Worm (Caenorhabditis elegans) whole organism, midembryonic: ENCODE data around the gene srg-24.

Source experiments
- T22C8.4 ChIP-seq: fragments of 200-800 bp; sonication (Bioruptor generic); IDR thresholded peaks from 2 replicates; pipeline ENCODE4 v1.3.6; 2022; ENCODE audit warnings: missing genetic modification characterization, missing compliant biosample characterization
- cog-1 ChIP-seq: sonication (generic microtip); optimal IDR thresholded peaks from 2 replicates; lab custom pipeline; 2016; ENCODE audit warnings: missing genetic modification characterization, missing compliant biosample characterization
- flt-1 ChIP-seq: fragments of 200-800 bp; sonication (Bioruptor generic); IDR thresholded peaks from 2 replicates; pipeline ENCODE4 v1.3.6; 2022; ENCODE audit warnings: missing genetic modification characterization, missing compliant biosample characterization
- klf-2 ChIP-seq: fragments of 200-800 bp; sonication (Bioruptor generic); conservative IDR thresholded peaks from 2 replicates; pipeline ENCODE4 v1.3.6; 2022; ENCODE audit warnings: missing genetic modification reagents, missing genetic modification characterization, missing compliant biosample characterization
- med-1 ChIP-seq: sonication (generic microtip); optimal IDR thresholded peaks from 2 replicates; lab custom pipeline; 2017; ENCODE audit warnings: missing genetic modification characterization, mild to moderate bottlenecking, missing compliant biosample characterization, antibody characterized with exemption, missing genetic modification reagents; ENCODE audit not compliant: insufficient read depth
- ref-1 ChIP-seq: fragments of 200-800 bp; sonication (Bioruptor generic); conservative IDR thresholded peaks from 2 replicates; pipeline ENCODE4 v1.3.6; 2022; ENCODE audit warnings: missing genetic modification reagents, missing genetic modification characterization, missing compliant biosample characterization
- tab-1 ChIP-seq: fragments of 200-800 bp; sonication (Bioruptor generic); IDR thresholded peaks from 2 replicates; pipeline ENCODE4 v1.3.6; 2022; ENCODE audit warnings: missing genetic modification characterization, missing compliant biosample characterization
- ztf-23 ChIP-seq: fragments of 200-800 bp; sonication (Bioruptor generic); IDR thresholded peaks from 2 replicates; pipeline ENCODE4 v1.3.6; 2022; ENCODE audit warnings: missing genetic modification reagents, missing genetic modification characterization, missing compliant biosample characterization
- ztf-29 ChIP-seq: fragments of 200-800 bp; sonication (Bioruptor generic); IDR thresholded peaks from 2 replicates; pipeline ENCODE4 v1.3.6; 2022; ENCODE audit warnings: missing genetic modification reagents, missing genetic modification characterization, missing compliant biosample characterization

The srg-24 gene

DNA sequence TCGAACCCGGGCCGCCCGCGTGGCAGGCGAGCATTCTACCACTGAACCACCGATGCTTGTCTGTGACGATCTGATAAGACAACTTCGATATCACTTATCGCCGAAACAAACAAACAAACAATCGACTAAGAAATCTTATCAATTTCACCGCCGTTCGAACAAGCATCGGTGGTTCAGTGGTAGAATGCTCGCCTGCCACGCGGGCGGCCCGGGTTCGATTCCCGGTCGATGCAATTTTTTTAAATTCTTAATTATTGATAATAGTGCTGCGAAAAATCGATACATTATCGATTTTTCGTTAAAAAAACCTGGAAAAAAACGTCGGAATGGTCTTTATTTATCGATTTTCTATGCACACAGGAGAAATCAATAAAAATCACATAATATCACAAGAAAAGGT is 38.2 kb downstream of the srg-24 start:
- peak; percentile 62; the same call in 1 of the 2 replicates for TF ChIP-seq flt-1 (GFP tag; lab: Robert Waterston, UW)
- TF ChIP-seq ztf-23 (GFP tag; lab: Robert Waterston, UW), result no peak
- TF ChIP-seq tab-1, result 0 out of 2 replicates have a peak, but pooled peaks have one; percentile 38
- peak; percentile 58 for TF ChIP-seq T22C8.4 (GFP tag; lab: Robert Waterston, UW)
- no peak for TF ChIP-seq ref-1 (GFP tag; lab: Robert Waterston, UW)

DNA sequence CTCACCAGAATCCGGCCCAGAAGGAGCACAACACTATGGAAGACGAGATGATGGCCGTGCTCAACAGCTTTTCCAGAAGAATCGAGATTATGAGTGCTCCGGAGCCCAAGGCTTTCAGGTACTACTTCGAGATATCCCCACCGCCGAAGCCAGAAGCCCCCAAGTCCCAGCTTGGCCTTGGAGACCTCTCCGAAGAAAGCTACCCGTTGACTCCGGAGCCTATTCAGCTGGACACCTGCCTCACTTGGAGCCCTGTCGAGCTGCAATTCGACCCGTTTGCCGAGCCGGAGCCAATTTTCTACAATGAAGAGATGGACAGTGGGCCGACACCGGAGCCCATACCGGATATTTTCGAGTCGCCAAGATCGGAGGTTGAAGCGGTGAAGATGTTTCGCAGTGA is 38.8 kb downstream of the srg-24 start:
- TF ChIP-seq ztf-29 (GFP tag; lab: Robert Waterston, UW), result no peak
- TF ChIP-seq tab-1, result no peak
- no peak for TF ChIP-seq cog-1 (tag; lab: Kevin White, UChicago)
- TF ChIP-seq med-1 (GFP tag; lab: Kevin White, UChicago), result no peak
- TF ChIP-seq T22C8.4 (GFP tag; lab: Robert Waterston, UW), result no peak
- TF ChIP-seq klf-2 (GFP tag; lab: Robert Waterston, UW), result no peak
- TF ChIP-seq ztf-23 (GFP tag; lab: Robert Waterston, UW), result no peak
- TF ChIP-seq flt-1 (GFP tag; lab: Robert Waterston, UW), result no peak
- no peak for TF ChIP-seq ref-1 (GFP tag; lab: Robert Waterston, UW)

DNA sequence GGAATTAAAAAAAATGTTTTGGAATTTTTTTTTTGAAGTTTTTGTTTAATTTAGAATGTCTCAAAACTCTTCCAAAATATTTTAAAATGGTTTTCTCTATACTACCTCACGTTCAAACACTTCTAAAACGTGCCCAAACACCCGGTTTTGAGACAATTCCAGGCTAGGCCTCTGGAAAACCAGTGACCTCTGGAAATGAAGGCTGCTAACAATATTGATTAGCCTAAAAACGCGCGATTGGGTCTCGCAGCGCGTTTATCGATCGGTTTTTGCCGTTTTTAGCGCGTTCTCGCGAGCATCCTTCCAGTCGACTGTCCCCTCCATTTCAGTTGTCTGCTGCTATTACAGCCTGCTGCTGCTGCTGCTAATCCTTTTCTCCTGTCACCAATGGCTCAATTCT is 39.7 kb downstream of the srg-24 start, which contains the start of gene Y25C1A.6:
Gene Y25C1A.6 (plus strand): TSS at position 301 of the 400 bp plus-strand sequence.
- TF ChIP-seq cog-1 (tag; lab: Kevin White, UChicago), result no peak
- no peak for TF ChIP-seq ztf-23 (GFP tag; lab: Robert Waterston, UW)
- no peak for TF ChIP-seq ztf-29 (GFP tag; lab: Robert Waterston, UW)
- no peak for TF ChIP-seq T22C8.4 (GFP tag; lab: Robert Waterston, UW)
- no peak for TF ChIP-seq flt-1 (GFP tag; lab: Robert Waterston, UW)

DNA sequence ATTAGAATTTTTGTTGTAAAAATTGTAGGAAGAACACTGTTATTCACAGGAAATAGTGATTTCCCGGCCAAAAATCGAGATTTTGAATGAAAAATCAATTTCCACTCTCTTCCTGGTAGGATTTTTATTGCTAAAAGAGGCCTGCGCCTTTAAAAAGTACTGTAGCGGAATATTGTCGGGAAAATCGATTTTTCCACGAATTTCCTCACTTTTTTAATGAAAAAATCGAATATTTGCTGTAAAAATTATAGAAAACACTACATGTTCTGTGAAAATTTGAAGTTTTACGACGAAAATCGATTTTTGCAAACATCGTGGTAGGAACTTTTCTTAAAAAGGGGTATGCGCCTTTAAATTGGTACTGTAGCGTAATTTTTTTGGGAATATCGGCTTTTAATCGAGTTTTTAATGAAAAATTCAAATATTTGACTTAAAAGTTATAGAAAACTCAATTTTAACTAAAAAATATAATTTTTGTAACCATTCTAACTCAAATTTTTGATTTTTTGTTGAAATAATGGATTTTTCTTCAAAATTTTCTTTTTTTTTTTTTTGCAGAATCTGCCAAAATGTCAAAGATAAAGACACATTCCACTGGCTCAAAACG is 44.1 kb downstream of the srg-24 start, which contains the start of gene lin-8:
Gene lin-8 (plus strand): TSS at position 557 of the 607 bp plus-strand sequence.
- no peak for TF ChIP-seq cog-1 (tag; lab: Kevin White, UChicago)
- no peak for TF ChIP-seq T22C8.4 (GFP tag; lab: Robert Waterston, UW)
- no peak for TF ChIP-seq ztf-23 (GFP tag; lab: Robert Waterston, UW)
- no peak for TF ChIP-seq ztf-29 (GFP tag; lab: Robert Waterston, UW)
- no peak for TF ChIP-seq ref-1 (GFP tag; lab: Robert Waterston, UW)
- no peak for TF ChIP-seq med-1 (GFP tag; lab: Kevin White, UChicago)
- TF ChIP-seq klf-2 (GFP tag; lab: Robert Waterston, UW), result no peak
- TF ChIP-seq tab-1, result no peak

DNA sequence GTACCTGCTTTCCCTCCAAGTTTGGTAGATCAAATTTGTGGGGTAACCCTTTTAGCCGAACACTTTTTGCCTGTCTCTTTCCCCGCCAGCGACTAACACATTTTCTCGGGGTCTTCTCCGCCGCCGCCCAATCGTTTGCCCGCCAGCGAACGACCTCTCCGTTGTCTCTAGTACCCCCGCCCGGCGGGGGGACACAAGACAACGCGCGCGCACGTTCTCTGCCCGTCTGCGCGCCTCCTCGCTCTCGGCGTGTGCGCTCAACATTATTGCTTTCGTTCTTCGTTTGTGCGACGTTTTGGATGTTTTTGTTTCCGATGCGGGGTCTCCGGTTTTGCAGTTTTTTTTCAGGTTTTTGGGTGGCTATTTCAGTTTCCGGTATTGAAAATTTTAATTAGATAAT is 44.9 kb downstream of the srg-24 start:
- TF ChIP-seq flt-1 (GFP tag; lab: Robert Waterston, UW) (peak; percentile 55; the same call in 1 of the 2 replicates), klf-2 (GFP tag; lab: Robert Waterston, UW) (no peak), T22C8.4 (GFP tag; lab: Robert Waterston, UW) (no peak), ref-1 (GFP tag; lab: Robert Waterston, UW) (no peak), ztf-23 (GFP tag; lab: Robert Waterston, UW) (0 out of 2 replicates have a peak, but pooled peaks have one; percentile 52), cog-1 (tag; lab: Kevin White, UChicago) (no peak), ztf-29 (GFP tag; lab: Robert Waterston, UW) (0 out of 2 replicates have a peak, but pooled peaks have one; percentile 21), tab-1 (no peak), med-1 (GFP tag; lab: Kevin White, UChicago) (no peak)

DNA sequence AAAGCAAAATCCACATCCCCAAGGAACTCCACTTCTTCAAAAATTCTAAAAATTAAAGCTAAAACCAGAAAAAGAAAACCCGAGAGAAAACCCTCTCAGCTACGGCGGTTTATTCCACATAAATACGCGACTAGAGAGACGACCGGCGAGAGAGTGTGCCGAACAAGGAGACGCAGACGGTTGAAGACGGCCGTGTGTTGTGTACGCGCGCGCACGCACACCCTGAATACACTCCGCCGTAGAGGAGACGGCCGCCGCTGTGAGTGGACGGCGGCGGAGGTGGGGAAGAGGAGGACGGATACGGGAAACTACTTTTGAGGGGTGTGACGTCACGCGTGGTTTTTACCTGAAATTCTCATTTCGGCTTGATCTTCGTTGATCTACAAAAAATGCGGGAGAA is 45.8 kb downstream of the srg-24 start:
- TF ChIP-seq ztf-29 (GFP tag; lab: Robert Waterston, UW) (no peak), tab-1 (no peak), ztf-23 (GFP tag; lab: Robert Waterston, UW) (no peak), ref-1 (GFP tag; lab: Robert Waterston, UW) (no peak), flt-1 (GFP tag; lab: Robert Waterston, UW) (no peak), klf-2 (GFP tag; lab: Robert Waterston, UW) (no peak), med-1 (GFP tag; lab: Kevin White, UChicago) (no peak), cog-1 (tag; lab: Kevin White, UChicago) (no peak), T22C8.4 (GFP tag; lab: Robert Waterston, UW) (no peak)

DNA sequence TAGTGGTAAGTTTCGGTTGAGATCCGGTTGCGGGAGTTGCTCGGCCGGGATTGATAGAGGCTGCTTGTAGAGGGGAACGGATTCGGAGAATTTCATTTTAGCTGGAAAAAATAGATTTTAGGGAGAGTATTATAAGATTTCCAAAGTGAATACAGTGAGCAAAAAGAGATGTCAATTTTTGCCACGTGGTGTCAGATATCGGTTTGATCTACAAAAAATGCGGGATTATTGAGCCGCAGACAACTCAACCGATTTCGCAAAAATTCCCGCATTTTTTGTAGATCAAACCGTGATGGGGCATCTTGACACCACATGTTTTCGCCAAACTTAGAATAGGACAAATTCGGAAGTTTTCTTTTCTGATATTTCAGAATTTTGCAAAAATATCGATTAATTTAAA is 46.2 kb downstream of the srg-24 start, which contains the start of gene lido-13:
Gene lido-13 (minus strand): TSS at position 101 of the 400 bp plus-strand sequence.
- TF ChIP-seq cog-1 (tag; lab: Kevin White, UChicago) (no peak), T22C8.4 (GFP tag; lab: Robert Waterston, UW) (no peak), tab-1 (no peak), ztf-23 (GFP tag; lab: Robert Waterston, UW) (no peak), flt-1 (GFP tag; lab: Robert Waterston, UW) (no peak), ztf-29 (GFP tag; lab: Robert Waterston, UW) (no peak), klf-2 (GFP tag; lab: Robert Waterston, UW) (no peak), med-1 (GFP tag; lab: Kevin White, UChicago) (no peak), ref-1 (GFP tag; lab: Robert Waterston, UW) (no peak)

DNA sequence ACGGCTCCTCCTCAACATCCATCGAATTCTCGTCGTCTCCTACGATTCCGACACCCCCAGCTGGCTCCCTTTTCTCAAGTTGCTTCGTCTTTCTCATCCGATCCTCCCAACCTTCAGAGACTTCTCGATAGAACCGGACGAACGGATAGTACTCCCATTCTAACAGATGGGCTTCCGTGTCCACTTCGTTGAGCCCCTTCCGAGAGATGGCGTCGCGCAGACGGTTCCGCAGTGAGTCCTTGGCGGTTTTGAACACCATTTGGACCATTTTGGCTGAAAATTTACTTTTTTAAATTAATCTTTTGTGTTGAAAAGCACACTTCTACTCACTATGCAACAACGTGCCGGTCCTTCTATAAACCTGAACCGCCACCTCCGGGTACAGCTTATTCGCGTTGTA is 46.8 kb downstream of the srg-24 start:
- TF ChIP-seq ztf-29 (GFP tag; lab: Robert Waterston, UW) (no peak), cog-1 (tag; lab: Kevin White, UChicago) (no peak), ref-1 (GFP tag; lab: Robert Waterston, UW) (no peak), tab-1 (no peak), ztf-23 (GFP tag; lab: Robert Waterston, UW) (no peak), flt-1 (GFP tag; lab: Robert Waterston, UW) (no peak), klf-2 (GFP tag; lab: Robert Waterston, UW) (no peak), med-1 (GFP tag; lab: Kevin White, UChicago) (no peak), T22C8.4 (GFP tag; lab: Robert Waterston, UW) (no peak)

DNA sequence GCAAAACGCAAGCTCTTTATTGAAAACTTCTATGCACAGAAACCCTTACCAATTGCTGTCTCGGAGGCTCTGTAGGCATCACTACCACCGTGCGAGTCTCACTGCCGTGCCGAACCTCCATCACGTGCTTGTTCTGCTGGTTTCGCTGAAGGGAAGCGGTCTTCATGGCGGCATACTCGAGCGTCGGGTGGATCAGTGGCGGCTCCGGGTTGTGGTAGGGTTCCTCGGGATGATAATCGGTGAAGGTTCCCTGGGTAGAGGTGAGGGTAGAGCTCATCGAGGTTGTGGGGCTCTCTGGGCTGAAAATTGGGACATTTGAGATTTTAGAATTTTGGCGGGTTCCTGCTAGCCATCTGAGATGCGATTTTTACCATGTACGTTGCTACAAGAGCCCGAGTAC is 47.6 kb downstream of the srg-24 start:
- TF ChIP-seq ref-1 (GFP tag; lab: Robert Waterston, UW) (no peak), tab-1 (no peak), ztf-23 (GFP tag; lab: Robert Waterston, UW) (no peak), ztf-29 (GFP tag; lab: Robert Waterston, UW) (no peak), cog-1 (tag; lab: Kevin White, UChicago) (no peak), klf-2 (GFP tag; lab: Robert Waterston, UW) (no peak), med-1 (GFP tag; lab: Kevin White, UChicago) (no peak), T22C8.4 (GFP tag; lab: Robert Waterston, UW) (no peak), flt-1 (GFP tag; lab: Robert Waterston, UW) (no peak)
